Worm (Caenorhabditis elegans) whole organism, midembryonic: ENCODE measurements around the gene ugt-29.

Source experiments
- T22C8.4 ChIP-seq: fragments of 200-800 bp; sonication (Bioruptor generic); IDR thresholded peaks from 2 replicates; pipeline ENCODE4 v1.3.6; 2022; ENCODE audit warnings: missing genetic modification characterization, missing compliant biosample characterization
- cog-1 ChIP-seq: sonication (generic microtip); optimal IDR thresholded peaks from 2 replicates; lab custom pipeline; 2016; ENCODE audit warnings: missing genetic modification characterization, missing compliant biosample characterization
- flt-1 ChIP-seq: fragments of 200-800 bp; sonication (Bioruptor generic); IDR thresholded peaks from 2 replicates; pipeline ENCODE4 v1.3.6; 2022; ENCODE audit warnings: missing genetic modification characterization, missing compliant biosample characterization
- klf-2 ChIP-seq: fragments of 200-800 bp; sonication (Bioruptor generic); conservative IDR thresholded peaks from 2 replicates; pipeline ENCODE4 v1.3.6; 2022; ENCODE audit warnings: missing genetic modification reagents, missing genetic modification characterization, missing compliant biosample characterization
- med-1 ChIP-seq: sonication (generic microtip); optimal IDR thresholded peaks from 2 replicates; lab custom pipeline; 2017; ENCODE audit warnings: missing genetic modification characterization, mild to moderate bottlenecking, missing compliant biosample characterization, antibody characterized with exemption, missing genetic modification reagents; ENCODE audit not compliant: insufficient read depth
- ref-1 ChIP-seq: fragments of 200-800 bp; sonication (Bioruptor generic); conservative IDR thresholded peaks from 2 replicates; pipeline ENCODE4 v1.3.6; 2022; ENCODE audit warnings: missing genetic modification reagents, missing genetic modification characterization, missing compliant biosample characterization
- tab-1 ChIP-seq: fragments of 200-800 bp; sonication (Bioruptor generic); IDR thresholded peaks from 2 replicates; pipeline ENCODE4 v1.3.6; 2022; ENCODE audit warnings: missing genetic modification characterization, missing compliant biosample characterization
- ztf-23 ChIP-seq: fragments of 200-800 bp; sonication (Bioruptor generic); IDR thresholded peaks from 2 replicates; pipeline ENCODE4 v1.3.6; 2022; ENCODE audit warnings: missing genetic modification reagents, missing genetic modification characterization, missing compliant biosample characterization
- ztf-29 ChIP-seq: fragments of 200-800 bp; sonication (Bioruptor generic); IDR thresholded peaks from 2 replicates; pipeline ENCODE4 v1.3.6; 2022; ENCODE audit warnings: missing genetic modification reagents, missing genetic modification characterization, missing compliant biosample characterization

ce11 chrV:646888-647287 is 52.5 kb downstream of the ugt-29 start, which contains the start of gene ugt-42:
- TF ChIP-seq tab-1 (GFP tag; lab: Robert Waterston, UW) (no peak), ref-1 (GFP tag; lab: Robert Waterston, UW) (no peak), flt-1 (GFP tag; lab: Robert Waterston, UW) (no peak), klf-2 (no peak), T22C8.4 (GFP tag; lab: Robert Waterston, UW) (no peak), med-1 (GFP tag; lab: Kevin White, UChicago) (no peak), ztf-29 (GFP tag; lab: Robert Waterston, UW) (no peak), cog-1 (tag; lab: Kevin White, UChicago) (no peak), ztf-23 (GFP tag; lab: Robert Waterston, UW) (no peak)
